Worm (Caenorhabditis elegans): ENCODE data around the gene K02E7.10.
"Not testable (repeated sequence)": the region's sequence is repeated elsewhere in the genome, so short reads cannot be mapped to it uniquely, and the experiment has no call there.

The K02E7.10 gene

ce11 chrII:1045692-1046091 is 21.1 kb downstream of the K02E7.10 start, which contains the start of gene str-148:
Gene str-148, plus strand, starts transcription at chrII:1045992.
- no peak for TF ChIP-seq zag-1 (tag; optimal IDR thresholded peaks at IDR 0.05)
- no peak for TF ChIP-seq daf-19 (GFP tag; conservative IDR thresholded peaks at IDR 0.05)
- no peak for TF ChIP-seq ama-1 (optimal IDR thresholded peaks at IDR 0.05)
- TF ChIP-seq pqm-1 (tag; optimal IDR thresholded peaks at IDR 0.05) = no peak
- TF ChIP-seq nhr-41 (GFP tag; IDR thresholded peaks at IDR 0.05) = no peak
- no peak for TF ChIP-seq nhr-28 (tag; optimal IDR thresholded peaks at IDR 0.05)
- TF ChIP-seq tra-1 (GFP tag; IDR thresholded peaks at IDR 0.05) = no peak
- TF ChIP-seq tag-97 (GFP tag; IDR thresholded peaks at IDR 0.05) = no peak
- TF ChIP-seq R02D3.7 (tag; optimal IDR thresholded peaks at IDR 0.05) = no peak
- no peak for TF ChIP-seq T20F7.1 (GFP tag; optimal IDR thresholded peaks at IDR 0.05)

- TF ChIP-seq ceh-62 (tag; optimal IDR thresholded peaks at IDR 0.05); F49E8.2 (tag; optimal IDR thresholded peaks at IDR 0.05; ENCODE audit: borderline replicate concordance); dmd-8 (GFP tag; IDR thresholded peaks at IDR 0.05): not testable (repeated sequence)
These were observed 22.9 kb downstream of the K02E7.10 start, which contains the start of gene fbxb-45 for ce11 chrII:1043932-1044331. Gene fbxb-45, minus strand, starts transcription at chrII:1044032.

- TF ChIP-seq hlh-11 (tag; optimal IDR thresholded peaks at IDR 0.05) (no peak), T26A8.4 (GFP tag; IDR thresholded peaks at IDR 0.05) (no peak), zfp-3 (GFP tag; conservative IDR thresholded peaks at IDR 0.05) (no peak), unc-62 (GFP tag; optimal IDR thresholded peaks at IDR 0.05 in 1 of 2) (peak in 1 of 2 experiments; percentile 35), unc-62 (tag; optimal IDR thresholded peaks at IDR 0.05) (no peak)
These were observed 24.6 kb downstream of the K02E7.10 start, which contains the start of gene fbxb-41 for ce11 chrII:1042227-1042626. Gene fbxb-41, minus strand, starts transcription at chrII:1042327.

- TF ChIP-seq tra-1 (GFP tag; IDR thresholded peaks at IDR 0.05) = no peak
- TF ChIP-seq arid-1 (GFP tag; conservative IDR thresholded peaks at IDR 0.05) = no peak
- no peak for TF ChIP-seq Y5F2A.4 (GFP tag; optimal IDR thresholded peaks at IDR 0.05)
- TF ChIP-seq T20F7.1 (GFP tag; optimal IDR thresholded peaks at IDR 0.05) = no peak
- no peak for TF ChIP-seq unc-62 (GFP tag; optimal IDR thresholded peaks at IDR 0.05 in 1 of 2)
- TF ChIP-seq unc-62 (tag; optimal IDR thresholded peaks at IDR 0.05) = no peak
- no peak for TF ChIP-seq spr-1 (tag; optimal IDR thresholded peaks at IDR 0.05)
- TF ChIP-seq tag-97 (GFP tag; IDR thresholded peaks at IDR 0.05) = no peak
- no peak for TF ChIP-seq lsy-2 (tag; optimal IDR thresholded peaks at IDR 0.05)
- no peak for TF ChIP-seq daf-12 (tag; optimal IDR thresholded peaks at IDR 0.05)
- TF ChIP-seq ceh-28 (tag; optimal IDR thresholded peaks at IDR 0.05) = no peak
- TF ChIP-seq ces-1 (GFP tag; optimal IDR thresholded peaks at IDR 0.05) = no peak
- no peak for TF ChIP-seq nhr-25 (tag; optimal IDR thresholded peaks at IDR 0.05; ENCODE audit: borderline replicate concordance, insufficient read depth)
- no peak for TF ChIP-seq lin-15B (tag; optimal IDR thresholded peaks at IDR 0.05)
- TF ChIP-seq F44E2.7 (GFP tag; IDR thresholded peaks at IDR 0.05) = no peak
- TF ChIP-seq fkh-10 (GFP tag; optimal IDR thresholded peaks at IDR 0.05) = no peak
- TF ChIP-seq pqm-1 (tag; optimal IDR thresholded peaks at IDR 0.05) = no peak
- TF ChIP-seq hmg-1.1 (GFP tag; IDR thresholded peaks at IDR 0.05) = no peak
- TF ChIP-seq zip-2 (tag; optimal IDR thresholded peaks at IDR 0.05) = no peak
- TF ChIP-seq lin-38 (GFP tag; IDR thresholded peaks at IDR 0.05) = no peak
- no peak for TF ChIP-seq gei-8 (GFP tag; optimal IDR thresholded peaks at IDR 0.05)
These were observed 26.3 kb downstream of the K02E7.10 start, which contains the start of gene fbxb-39 for ce11 chrII:1040464-1040863. Gene fbxb-39, minus strand, starts transcription at chrII:1040564.

ce11 chrII:1034457-1034856 is 32.4 kb downstream of the K02E7.10 start:
- 0 out of 2 replicates have a peak, but pooled peaks have one; percentile 57 for TF ChIP-seq lim-7 (GFP tag; IDR thresholded peaks at IDR 0.05)
- TF ChIP-seq set-16 (GFP tag; IDR thresholded peaks at IDR 0.05) = peak; percentile 60; the same call in 1 of the 2 replicates

All from whole organism, L4 larva.